Fruit fly (Drosophila melanogaster): Measurements from ENCODE around the gene Vps45.

The Vps45 gene

DNA sequence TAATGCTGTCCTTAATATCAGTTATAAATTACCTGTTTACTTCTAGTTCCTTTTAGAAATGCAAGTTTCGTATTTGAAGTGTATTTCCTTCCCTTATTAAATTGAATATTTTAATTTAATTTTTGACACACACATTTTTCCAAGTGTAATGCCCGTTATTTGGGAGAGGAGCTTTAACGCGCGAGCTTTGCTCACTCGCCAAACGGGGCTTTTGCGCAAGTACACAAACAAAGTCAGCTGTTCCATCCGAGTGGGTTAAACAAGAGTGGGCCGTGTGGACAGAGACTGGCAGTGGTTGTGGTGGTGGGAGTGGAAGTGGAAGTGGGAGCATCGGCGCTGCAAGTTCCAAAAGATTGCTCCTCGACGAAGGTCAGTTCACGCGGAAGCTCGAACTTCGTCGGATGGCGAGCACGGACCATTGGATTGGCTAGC is 17.4 kb downstream of the Vps45 start, which contains the start of gene CG8301 (continued):
- TF ChIP-seq fru (optimal IDR thresholded peaks at IDR 0.05) (no peak), CG9727 (GFP tag; optimal IDR thresholded peaks at IDR 0.05) (no peak), ERR (GFP tag; optimal IDR thresholded peaks at IDR 0.05) (peak; percentile 1), repo (GFP tag; optimal IDR thresholded peaks at IDR 0.05) (no peak), lola (GFP tag; optimal IDR thresholded peaks at IDR 0.05) (no peak), Drgx (GFP tag; IDR thresholded peaks at IDR 0.05) (peak; percentile 56), CG9215 (GFP tag; IDR thresholded peaks at IDR 0.05) (no peak), dan (GFP tag; IDR thresholded peaks at IDR 0.05) (no peak), CG1832 (GFP tag; optimal IDR thresholded peaks at IDR 0.05) (no peak), Nf-YC (tag; optimal IDR thresholded peaks at IDR 0.05) (peak; percentile 24), CG7928 (GFP tag; optimal IDR thresholded peaks at IDR 0.05) (no peak), lilli (GFP tag; optimal IDR thresholded peaks at IDR 0.05) (peak; percentile 49), az2 (GFP tag; optimal IDR thresholded peaks at IDR 0.05) (peak; percentile 5), CG4707 (GFP tag; optimal IDR thresholded peaks at IDR 0.05) (no peak), gcm (GFP tag; optimal IDR thresholded peaks at IDR 0.05) (peak; percentile 8), Nf-YB (GFP tag; optimal IDR thresholded peaks at IDR 0.05) (no peak), salm (tag; optimal IDR thresholded peaks at IDR 0.05) (no peak), Camta (GFP tag; optimal IDR thresholded peaks at IDR 0.05) (peak; percentile 14), CG4854 (GFP tag; optimal IDR thresholded peaks at IDR 0.05) (no peak), CG3726 (GFP tag; IDR thresholded peaks at IDR 0.05) (no peak), vnd (GFP tag; IDR thresholded peaks at IDR 0.05; ENCODE audit: partially characterized antibody) (no peak), CG11560 (tag; IDR thresholded peaks at IDR 0.05) (no peak), ssp (GFP tag; IDR thresholded peaks at IDR 0.05) (no peak), jigr1 (GFP tag; IDR thresholded peaks at IDR 0.05) (no peak), CG12071 (GFP tag; optimal IDR thresholded peaks at IDR 0.05) (no peak), hb (GFP tag; IDR thresholded peaks at IDR 0.05; ENCODE audit: partially characterized antibody) (no peak), crc (GFP tag; optimal IDR thresholded peaks at IDR 0.05) (no peak), Med (GFP tag) (no peak), Kr (GFP tag; optimal IDR thresholded peaks at IDR 0.05) (no peak), HHEX (GFP tag; optimal IDR thresholded peaks at IDR 0.05) (no peak), vvl (GFP tag; IDR thresholded peaks at IDR 0.05) (peak; percentile 46; the same call in 1 of the 2 replicates), CG16815 (GFP tag; optimal IDR thresholded peaks at IDR 0.05) (no peak), chinmo (GFP tag; IDR thresholded peaks at IDR 0.05; ENCODE audit: partially characterized antibody) (0 out of 4 replicates have a peak, but pooled peaks have one; percentile 40), CG6175 (GFP tag; IDR thresholded peaks at IDR 0.05) (no peak), caup (GFP tag; optimal IDR thresholded peaks at IDR 0.05; ENCODE audit: severe bottlenecking) (peak; percentile 6), Scr (GFP tag; IDR thresholded peaks at IDR 0.05; ENCODE audit: partially characterized antibody) (no peak), Vsx1 (GFP tag; optimal IDR thresholded peaks at IDR 0.05) (no peak), CG17829 (tag; optimal IDR thresholded peaks at IDR 0.05) (no peak), prd (optimal IDR thresholded peaks at IDR 0.05) (no peak), prd (GFP tag; IDR thresholded peaks at IDR 0.05) (no peak), danr (GFP tag; IDR thresholded peaks at IDR 0.05) (no peak), lab (GFP tag; optimal IDR thresholded peaks at IDR 0.05) (peak; percentile 68), Sox102F (GFP tag; optimal IDR thresholded peaks at IDR 0.05) (peak; percentile 50), knrl (GFP tag; IDR thresholded peaks at IDR 0.05; ENCODE audit: partially characterized antibody) (no peak), gce (GFP tag; IDR thresholded peaks at IDR 0.05) (no peak), corto (GFP tag; optimal IDR thresholded peaks at IDR 0.05) (no peak), trh (GFP tag; optimal IDR thresholded peaks at IDR 0.05) (no peak), PHDP (tag; optimal IDR thresholded peaks at IDR 0.05) (peak; percentile 52), hbn (GFP tag; IDR thresholded peaks at IDR 0.05; ENCODE audit: partially characterized antibody) (no peak), seq (GFP tag; IDR thresholded peaks at IDR 0.05) (no peak; the same call in 1 of the 2 replicates), Bgb (GFP tag; IDR thresholded peaks at IDR 0.05; ENCODE audit: partially characterized antibody) (peak; percentile 18; the same call in 1 of the 2 replicates)

Data from whole organism, embryonic.